Fruit fly (Drosophila melanogaster) whole organism, embryonic: ENCODE data around the gene CG33934.

Experiments used
- Abd-B ChIP-seq: fragments of 200-800 bp; sonication (Bioruptor generic); optimal IDR thresholded peaks from 2 replicates; lab custom pipeline; 2018; ENCODE audit warnings: missing biosample characterization, mild to moderate bottlenecking, missing genetic modification characterization, moderate library complexity
- B-H1 ChIP-seq: fragments of 200-800 bp; sonication (Bioruptor generic); IDR thresholded peaks from 3 replicates; pipeline ENCODE4 v1.3.6; 2022; ENCODE audit warnings: missing biosample characterization, missing genetic modification characterization
- CG13287 ChIP-seq: fragments of 200-800 bp; sonication (Bioruptor generic); IDR thresholded peaks from 2 replicates; pipeline ENCODE4 v1.3.6; 2022; ENCODE audit warnings: missing biosample characterization, missing genetic modification characterization; ENCODE audit not compliant: partially characterized antibody
- CG14667 ChIP-seq: fragments of 200-800 bp; sonication (Bioruptor generic); IDR thresholded peaks from 2 replicates; pipeline ENCODE4 v1.3.6; 2022; ENCODE audit warnings: missing biosample characterization, missing genetic modification characterization
- CG14860 ChIP-seq: fragments of 200-800 bp; sonication (Bioruptor generic); IDR thresholded peaks from 3 replicates; pipeline ENCODE4 v1.3.6; 2022; ENCODE audit warnings: missing biosample characterization, missing genetic modification characterization; ENCODE audit not compliant: partially characterized antibody
- CG16779 ChIP-seq: fragments of 200-800 bp; sonication (Bioruptor generic); IDR thresholded peaks from 2 replicates; pipeline ENCODE4 v1.3.6; 2022; ENCODE audit warnings: missing biosample characterization, missing genetic modification characterization
- CG16813 ChIP-seq: fragments of 200-800 bp; sonication (Bioruptor generic); IDR thresholded peaks from 3 replicates; pipeline ENCODE4 v1.3.6; 2022; ENCODE audit warnings: missing biosample characterization, missing genetic modification characterization; ENCODE audit not compliant: partially characterized antibody
- CG17385 ChIP-seq: fragments of 200-800 bp; sonication (Bioruptor generic); optimal IDR thresholded peaks from 3 replicates; lab custom pipeline; 2018; ENCODE audit warnings: missing biosample characterization, mild to moderate bottlenecking, missing genetic modification characterization
- CG18011 ChIP-seq: fragments of 200-800 bp; sonication (Bioruptor generic); optimal IDR thresholded peaks from 2 replicates; lab custom pipeline; 2017; ENCODE audit warnings: missing biosample characterization, missing genetic modification characterization, mild to moderate bottlenecking, moderate library complexity, missing genotype
- CG18476 ChIP-seq: fragments of 200-800 bp; sonication (Bioruptor generic); optimal IDR thresholded peaks from 2 replicates; lab custom pipeline; 2016; ENCODE audit warnings: missing biosample characterization, mild to moderate bottlenecking, missing genetic modification characterization
- CG2678 ChIP-seq: fragments of 200-800 bp; sonication (Bioruptor generic); optimal IDR thresholded peaks from 3 replicates; lab custom pipeline; 2019; ENCODE audit warnings: missing biosample characterization, mild to moderate bottlenecking, missing genetic modification characterization, moderate library complexity
- CG3163 ChIP-seq: fragments of 200-800 bp; sonication (Bioruptor generic); optimal IDR thresholded peaks from 3 replicates; lab custom pipeline; 2016; ENCODE audit warnings: missing biosample characterization, missing genetic modification characterization
- CG3995 ChIP-seq: fragments of 200-800 bp; sonication (Bioruptor generic); optimal IDR thresholded peaks from 3 replicates; lab custom pipeline; 2016; ENCODE audit warnings: missing biosample characterization, missing genetic modification characterization
- CG42726 ChIP-seq: fragments of 200-800 bp; sonication (Bioruptor generic); IDR thresholded peaks from 2 replicates; pipeline ENCODE4 v1.3.6; 2022; ENCODE audit warnings: missing biosample characterization, missing genetic modification characterization; ENCODE audit not compliant: partially characterized antibody
- CG6791 ChIP-seq: fragments of 200-800 bp; sonication (Bioruptor generic); IDR thresholded peaks from 3 replicates; pipeline ENCODE4 v1.3.6; 2022; ENCODE audit warnings: missing biosample characterization, missing genetic modification characterization; ENCODE audit not compliant: partially characterized antibody
- CTCF ChIP-seq: fragments of 200-800 bp; sonication (Bioruptor generic); optimal IDR thresholded peaks from 2 replicates; lab custom pipeline; 2017; ENCODE audit warnings: missing biosample characterization, mild to moderate bottlenecking, missing genetic modification characterization, moderate library complexity
- CoRest ChIP-seq: fragments of 200-800 bp; sonication (Bioruptor generic); optimal IDR thresholded peaks from 3 replicates; lab custom pipeline; 2018; ENCODE audit warnings: missing biosample characterization, mild to moderate bottlenecking, missing genetic modification characterization, moderate library complexity
- Dad ChIP-seq: fragments of 200-800 bp; sonication (Bioruptor generic); optimal IDR thresholded peaks from 3 replicates; lab custom pipeline; 2016; ENCODE audit warnings: missing biosample characterization, missing genetic modification characterization
- Deaf1 ChIP-seq: fragments of 200-800 bp; optimal IDR thresholded peaks from 3 replicates; lab custom pipeline; 2019; ENCODE audit warnings: missing biosample characterization, mild to moderate bottlenecking, missing genetic modification characterization, moderate library complexity
- Dip2 ChIP-seq: fragments of 200-800 bp; sonication (Bioruptor generic); IDR thresholded peaks from 2 replicates; pipeline ENCODE4 v1.3.6; 2022; ENCODE audit warnings: missing biosample characterization, missing genetic modification characterization
- Dp ChIP-seq: fragments of 200-800 bp; sonication (Bioruptor generic); optimal IDR thresholded peaks from 2 replicates; lab custom pipeline; 2018; ENCODE audit warnings: missing biosample characterization, mild to moderate bottlenecking, missing genetic modification characterization, moderate library complexity
- Ets65A ChIP-seq: fragments of 200-800 bp; sonication (Bioruptor generic); peaks from one replicate; lab custom pipeline; 2016; ENCODE audit warnings: missing biosample characterization, missing genetic modification characterization
- H2.0 ChIP-seq: fragments of 200-800 bp; sonication (Bioruptor generic); IDR thresholded peaks from 2 replicates; pipeline ENCODE4 v1.3.6; 2022; ENCODE audit warnings: missing biosample characterization, missing genetic modification characterization
- Mad ChIP-seq: fragments of 200-800 bp; sonication (Bioruptor generic); optimal IDR thresholded peaks from 2 replicates; lab custom pipeline; 2016; ENCODE audit warnings: missing biosample characterization, missing genetic modification characterization
- Med ChIP-seq: fragments of 200-800 bp; sonication (Bioruptor generic); peaks from one replicate; lab custom pipeline; 2016; ENCODE audit warnings: missing biosample characterization, missing genetic modification characterization, mild to moderate bottlenecking, inconsistent platforms, moderate library complexity
- Mes4 ChIP-seq: fragments of 200-800 bp; sonication (Bioruptor generic); optimal IDR thresholded peaks from 2 replicates; lab custom pipeline; 2016; ENCODE audit warnings: missing biosample characterization, missing genetic modification characterization
- NFAT ChIP-seq: fragments of 200-800 bp; sonication (Bioruptor generic); IDR thresholded peaks from 2 replicates; pipeline ENCODE4 v1.3.6; 2022; ENCODE audit warnings: missing biosample characterization, missing genetic modification characterization
- Poxn ChIP-seq: fragments of 200-800 bp; sonication (Bioruptor generic); IDR thresholded peaks from 2 replicates; pipeline ENCODE4 v1.3.6; 2022; ENCODE audit warnings: missing biosample characterization, missing genetic modification characterization
- Ptx1 ChIP-seq: fragments of 200-800 bp; sonication (Bioruptor generic); IDR thresholded peaks from 2 replicates; pipeline ENCODE4 v1.3.6; 2022; ENCODE audit warnings: missing biosample characterization, missing genetic modification characterization
- Rfx ChIP-seq: fragments of 200-800 bp; sonication (Bioruptor generic); IDR thresholded peaks from 2 replicates; pipeline ENCODE4 v1.3.6; 2022; ENCODE audit warnings: missing biosample characterization, missing genetic modification characterization
- Sry-δ ChIP-seq: fragments of 200-800 bp; sonication (Bioruptor generic); optimal IDR thresholded peaks from 2 replicates; lab custom pipeline; 2016; ENCODE audit warnings: missing biosample characterization, missing genetic modification characterization
- amos ChIP-seq: fragments of 200-800 bp; sonication (Bioruptor generic); IDR thresholded peaks from 2 replicates; pipeline ENCODE4 v1.3.6; 2022; ENCODE audit warnings: missing biosample characterization, missing genetic modification characterization; ENCODE audit not compliant: partially characterized antibody
- bbx ChIP-seq: fragments of 200-800 bp; sonication (Bioruptor generic); IDR thresholded peaks from 2 replicates; pipeline ENCODE4 v1.3.6; 2022; ENCODE audit warnings: missing biosample characterization, missing genetic modification characterization; ENCODE audit not compliant: partially characterized antibody
- bigmax ChIP-seq: fragments of 200-800 bp; sonication (Bioruptor generic); optimal IDR thresholded peaks from 2 replicates; lab custom pipeline; 2018; ENCODE audit warnings: missing biosample characterization, mild to moderate bottlenecking, missing genetic modification characterization
- cad ChIP-seq: fragments of >200 bp; optimal IDR thresholded peaks from 2 replicates; lab custom pipeline; 2017; ENCODE audit warnings: missing biosample characterization, missing genetic modification characterization
- exex ChIP-seq: fragments of 200-800 bp; sonication (Bioruptor generic); optimal IDR thresholded peaks from 4 replicates; lab custom pipeline; 2018; ENCODE audit warnings: missing biosample characterization, mild to moderate bottlenecking, missing genetic modification characterization, moderate library complexity
- gce ChIP-seq: fragments of 200-800 bp; sonication (Bioruptor generic); IDR thresholded peaks from 3 replicates; pipeline ENCODE4 v1.3.6; 2022; ENCODE audit warnings: missing biosample characterization, missing genetic modification characterization
- gfzf ChIP-seq: fragments of 200-800 bp; sonication (Bioruptor generic); optimal IDR thresholded peaks from 2 replicates; lab custom pipeline; 2016; ENCODE audit warnings: missing biosample characterization, mild to moderate bottlenecking, missing genetic modification characterization, moderate library complexity
- ind ChIP-seq: fragments of 200-800 bp; sonication (Bioruptor generic); optimal IDR thresholded peaks from 3 replicates; lab custom pipeline; 2016; ENCODE audit warnings: missing biosample characterization, missing genetic modification characterization
- inv ChIP-seq: fragments of 200-800 bp; sonication (Bioruptor generic); IDR thresholded peaks from 2 replicates; pipeline ENCODE4 v1.3.6; 2022; ENCODE audit warnings: missing biosample characterization, missing genetic modification characterization; ENCODE audit not compliant: partially characterized antibody
- knrl ChIP-seq: fragments of 200-800 bp; sonication (Bioruptor generic); IDR thresholded peaks from 3 replicates; pipeline ENCODE4 v1.3.6; 2022; ENCODE audit warnings: missing biosample characterization, missing genetic modification characterization; ENCODE audit not compliant: partially characterized antibody
- nerfin-2 ChIP-seq: fragments of 200-800 bp; sonication (Bioruptor generic); IDR thresholded peaks from 2 replicates; pipeline ENCODE4 v1.3.6; 2022; ENCODE audit warnings: missing biosample characterization, missing genetic modification characterization; ENCODE audit not compliant: partially characterized antibody
- phol ChIP-seq: fragments of 200-800 bp; sonication (Bioruptor generic); optimal IDR thresholded peaks from 3 replicates; lab custom pipeline; 2018; ENCODE audit warnings: missing biosample characterization, mild to moderate bottlenecking, missing genetic modification characterization, moderate library complexity
- prd ChIP-seq, 3 experiments: fragments of >200 bp in 2 of 3; fragments of 200-800 bp in 1 of 3; sonication (Bioruptor generic) in 1 of 3; optimal IDR thresholded peaks in 2 of 3; IDR thresholded peaks in 1 of 3; 2 replicates in 2 of 3; 3 replicates in 1 of 3; pipeline versions ENCODE4 v1.3.6 to Lab custom; 2017 to 2022; ENCODE audit warnings: missing biosample characterization in 1 of 3, missing genetic modification characterization in 1 of 3
- pzg ChIP-seq: fragments of 200-800 bp; sonication (Bioruptor generic); optimal IDR thresholded peaks from 3 replicates; lab custom pipeline; 2018; ENCODE audit warnings: missing biosample characterization, mild to moderate bottlenecking, missing genetic modification characterization, moderate library complexity
- ssp ChIP-seq: fragments of 200-800 bp; sonication (Bioruptor generic); IDR thresholded peaks from 2 replicates; pipeline ENCODE4 v1.3.6; 2022; ENCODE audit warnings: missing biosample characterization, missing genetic modification characterization
- tll ChIP-seq, 2 experiments: fragments of 200-800 bp in 1 of 2; fragments of >200 bp in 1 of 2; sonication (Bioruptor generic) in 1 of 2; optimal IDR thresholded peaks; 2 replicates each; lab custom pipeline; 2017 to 2019; ENCODE audit warnings: missing biosample characterization in 2 of 2, missing genetic modification characterization in 2 of 2, mild to moderate bottlenecking in 1 of 2, moderate library complexity in 1 of 2
- toy ChIP-seq: fragments of 200-800 bp; sonication (Bioruptor generic); IDR thresholded peaks from 2 replicates; pipeline ENCODE4 v1.3.6; 2022; ENCODE audit warnings: missing biosample characterization, missing genetic modification characterization

CG33934 gene

DNA sequence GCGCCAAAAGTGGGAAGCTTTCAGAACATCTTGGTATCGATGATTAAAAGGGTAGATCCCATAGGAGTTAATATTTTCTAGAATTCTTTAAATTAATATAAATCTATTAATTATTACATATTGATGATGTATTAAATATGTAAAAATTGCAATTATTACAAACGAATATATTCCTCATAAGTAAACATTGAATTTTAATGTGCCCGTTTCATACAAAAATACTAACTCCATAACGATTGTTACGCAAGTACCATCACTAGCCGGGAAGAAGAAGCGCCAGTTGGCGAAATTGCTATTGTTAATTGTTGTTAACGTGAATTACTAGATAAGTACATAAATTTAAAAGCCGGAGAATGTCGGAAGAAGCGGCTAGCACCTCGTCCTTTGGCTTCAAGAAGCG is 14.9 kb downstream of the CG33934 start, which contains the start of gene mdlc (continued):
- TF ChIP-seq gfzf, result peak; percentile 56
- TF ChIP-seq CG16779, result no peak
- TF ChIP-seq ind (GFP tag; lab: Kevin White, UChicago), result peak; percentile 19
- TF ChIP-seq CoRest (tag; lab: Kevin White, UChicago), result peak; percentile 59
- peak; percentile 28; the same call in 1 of the 2 replicates for TF ChIP-seq Rfx (GFP tag; lab: Robert Waterston, UW)
- no peak for TF ChIP-seq CG14667 (GFP tag; lab: Robert Waterston, UW)
- peak; percentile 38 for TF ChIP-seq pzg (GFP tag; lab: Kevin White, UChicago)
- TF ChIP-seq phol, result peak; percentile 51
- peak; percentile 73 for TF ChIP-seq CG13287 (GFP tag; lab: Robert Waterston, UW)
- peak; percentile 47; the same call in 1 of the 2 replicates for TF ChIP-seq inv
- TF ChIP-seq NFAT (GFP tag; lab: Robert Waterston, UW), result no peak
- TF ChIP-seq bbx, result peak; percentile 27; the same call in 1 of the 2 replicates
- no peak for TF ChIP-seq cad (GFP tag; lab: Kevin White, UChicago)
- peak; percentile 76 for TF ChIP-seq knrl (GFP tag; lab: Robert Waterston, UW)
- TF ChIP-seq Mad (GFP tag; lab: Kevin White, UChicago), result no peak
- no peak for TF ChIP-seq Poxn (GFP tag; lab: Robert Waterston, UW)
- peak; percentile 33 for TF ChIP-seq CG2678 (tag; lab: Kevin White, UChicago)

- TF ChIP-seq CG17385 (GFP tag; lab: Kevin White, UChicago) (no peak), Dp (GFP tag; lab: Kevin White, UChicago) (peak; percentile 6), Dip2 (GFP tag; lab: Robert Waterston, UW) (peak; percentile 89), tll (GFP tag; optimal IDR thresholded peaks at IDR 0.05; lab: Kevin White, UChicago) (no peak), bbx (0 out of 2 replicates have a peak, but pooled peaks have one; percentile 27), Sry-δ (GFP tag; lab: Kevin White, UChicago) (no peak), CG18476 (no peak), CTCF (GFP tag; lab: Kevin White, UChicago) (peak; percentile 94), bigmax (no peak), H2.0 (GFP tag; lab: Robert Waterston, UW) (0 out of 2 replicates have a peak, but pooled peaks have one; percentile 34), B-H1 (GFP tag; lab: Robert Waterston, UW) (no peak), Mes4 (GFP tag; lab: Kevin White, UChicago) (no peak), Abd-B (GFP tag; lab: Kevin White, UChicago) (peak; percentile 39), prd (optimal IDR thresholded peaks at IDR 0.05; lab: Kevin White, UChicago) (peak in 1 of 2 experiments; percentile 32), prd (GFP tag; IDR thresholded peaks at IDR 0.05; lab: Robert Waterston, UW) (no peak), CG18011 (GFP tag; lab: Kevin White, UChicago) (no peak), Rfx (GFP tag; lab: Robert Waterston, UW) (peak; percentile 38; the same call in 1 of the 2 replicates), CG6791 (GFP tag; lab: Robert Waterston, UW) (peak; percentile 70; the same call in 2 of the 3 replicates), CG14860 (GFP tag; lab: Robert Waterston, UW) (peak; percentile 15; the same call in 1 of the 3 replicates), gce (GFP tag; lab: Robert Waterston, UW) (no peak), toy (no peak), CG16813 (peak; percentile 35; the same call in 2 of the 3 replicates), CG42726 (GFP tag; lab: Robert Waterston, UW) (0 out of 2 replicates have a peak, but pooled peaks have one; percentile 38), knrl (GFP tag; lab: Robert Waterston, UW) (peak; percentile 53; the same call in 2 of the 3 replicates), Deaf1 (tag; lab: Kevin White, UChicago) (no peak), ssp (GFP tag; lab: Robert Waterston, UW) (0 out of 2 replicates have a peak, but pooled peaks have one; percentile 8), exex (no peak), CG3163 (GFP tag; lab: Kevin White, UChicago) (no peak), nerfin-2 (GFP tag; lab: Robert Waterston, UW) (no peak), Ptx1 (0 out of 2 replicates have a peak, but pooled peaks have one; percentile 16), Med (GFP tag; lab: Kevin White, UChicago) (peak; percentile 68), CG3995 (GFP tag; lab: Kevin White, UChicago) (peak; percentile 39), amos (GFP tag; lab: Robert Waterston, UW) (peak; percentile 65), Ets65A (peak; percentile 67), Dad (GFP tag; lab: Kevin White, UChicago) (no peak)
These were observed 16.4 kb downstream of the CG33934 start for dm6 chr3R:20058960-20059359.
